Fruit fly (Drosophila melanogaster): ENCODE measurements around the gene Qsox3.

- TF ChIP-seq CG5953 (GFP tag; IDR thresholded peaks at IDR 0.05) (no peak), Max (GFP tag; optimal IDR thresholded peaks at IDR 0.05) (no peak), HLH4C (GFP tag; IDR thresholded peaks at IDR 0.05; ENCODE audit: partially characterized antibody) (no peak), CG17912 (GFP tag; optimal IDR thresholded peaks at IDR 0.05) (no peak)
These were observed 48.7 kb upstream of the Qsox3 start for dm6 chr3R:21862868-21863267.
